Fruit fly (Drosophila melanogaster): Measurements from ENCODE around the gene sunn.

DNA sequence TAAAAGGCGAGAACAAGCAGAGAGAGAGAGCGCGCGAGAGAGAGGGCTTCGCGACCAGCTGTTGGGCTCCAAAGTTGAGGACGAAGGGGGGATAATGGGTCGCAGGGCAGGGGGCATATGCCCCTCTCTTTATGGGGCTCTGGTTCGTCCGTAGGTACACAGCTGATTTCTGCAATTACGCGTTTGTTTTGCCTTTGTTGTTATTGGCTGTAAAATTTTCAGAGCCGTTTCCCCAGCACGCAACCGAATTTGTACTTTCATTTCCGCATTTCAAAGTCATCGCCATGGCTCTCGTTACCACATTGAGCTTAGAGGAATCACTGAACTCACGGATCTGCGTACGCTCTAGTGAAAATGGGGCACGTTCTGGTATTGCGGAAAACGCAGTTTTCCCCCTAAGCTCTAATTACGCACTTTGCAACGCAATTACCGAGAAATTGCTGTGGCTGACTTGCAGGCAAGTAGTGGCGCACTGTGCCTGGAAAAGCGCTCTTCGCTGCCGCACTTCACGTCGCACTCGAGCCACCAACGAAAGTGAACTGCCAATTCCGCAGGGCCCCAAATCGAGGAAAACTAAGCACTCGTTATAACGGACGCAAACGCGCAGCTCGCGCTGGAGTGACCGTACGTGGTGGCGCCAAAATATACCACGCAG is 20.0 kb upstream of the sunn start, which contains the start of gene CG11658:
- no peak for TF ChIP-seq Sin3A (optimal IDR thresholded peaks at IDR 0.05)
- TF ChIP-seq ttk (optimal IDR thresholded peaks at IDR 0.05) = no peak
- TF ChIP-seq h (optimal IDR thresholded peaks at IDR 0.05) = no peak
- no peak for TF ChIP-seq psq (optimal IDR thresholded peaks at IDR 0.05)
- no peak for TF ChIP-seq Myc (optimal IDR thresholded peaks at IDR 0.05)
- no peak for TF ChIP-seq insv (optimal IDR thresholded peaks at IDR 0.05)
